Fruit fly (Drosophila melanogaster): ENCODE data around the gene CG7453.

The CG7453 gene

DNA sequence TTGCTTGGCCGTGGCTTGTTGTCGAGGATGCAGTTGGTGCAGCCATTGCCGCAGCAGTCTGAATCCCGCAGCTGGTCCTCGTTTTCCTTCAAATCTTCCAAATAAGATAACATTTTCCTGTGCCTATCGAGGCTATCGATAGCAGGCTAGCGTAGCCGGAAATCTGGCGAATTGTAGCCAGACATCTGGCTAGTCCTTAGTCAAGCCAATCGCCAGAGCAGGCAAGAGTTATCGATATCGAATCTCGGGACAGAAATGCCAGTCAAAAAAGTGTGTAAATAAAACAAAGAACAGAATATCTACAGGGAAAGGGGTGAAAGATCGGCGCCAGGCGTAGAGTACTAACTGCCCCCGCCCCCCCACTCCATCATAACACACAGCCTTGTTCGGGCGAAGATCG is 13.4 kb downstream of the CG7453 start, which contains the start of the genes CG7914 and CG14194 (continued):
- no peak for TF ChIP-seq CG6689 (GFP tag; IDR thresholded peaks at IDR 0.05)
- TF ChIP-seq CG11085 (GFP tag; IDR thresholded peaks at IDR 0.05) = no peak
- TF ChIP-seq CG13287 (GFP tag; IDR thresholded peaks at IDR 0.05; ENCODE audit: partially characterized antibody) = peak; percentile 81
- no peak for TF ChIP-seq kni (GFP tag; optimal IDR thresholded peaks at IDR 0.05)
- TF ChIP-seq CG15269 (tag; optimal IDR thresholded peaks at IDR 0.05) = no peak
- no peak for TF ChIP-seq Dek (tag; optimal IDR thresholded peaks at IDR 0.05)
- TF ChIP-seq Sry-β (GFP tag; optimal IDR thresholded peaks at IDR 0.05) = peak; percentile 92
- TF ChIP-seq Hsf (GFP tag; optimal IDR thresholded peaks at IDR 0.05) = no peak
- no peak for TF ChIP-seq Rx (GFP tag; IDR thresholded peaks at IDR 0.05)
- no peak for TF ChIP-seq NC2α (GFP tag; optimal IDR thresholded peaks at IDR 0.05)
- TF ChIP-seq Fer1 (GFP tag; optimal IDR thresholded peaks at IDR 0.05) = no peak
- TF ChIP-seq CG15073 (GFP tag; optimal IDR thresholded peaks at IDR 0.05) = no peak
- no peak for TF ChIP-seq NK7.1 (GFP tag; optimal IDR thresholded peaks at IDR 0.05)
- TF ChIP-seq CG8765 (GFP tag; IDR thresholded peaks at IDR 0.05) = no peak
- no peak for TF ChIP-seq her (GFP tag; optimal IDR thresholded peaks at IDR 0.05)
- peak; percentile 17 for TF ChIP-seq CG30020 (tag; optimal IDR thresholded peaks at IDR 0.05)
- TF ChIP-seq unc-4 (GFP tag; IDR thresholded peaks at IDR 0.05; ENCODE audit: partially characterized antibody) = peak; percentile 70
- peak; percentile 24 for TF ChIP-seq gfzf (GFP tag; optimal IDR thresholded peaks at IDR 0.05)
- no peak for TF ChIP-seq CG12942 (GFP tag; optimal IDR thresholded peaks at IDR 0.05)
- no peak for TF ChIP-seq CG12236 (GFP tag; optimal IDR thresholded peaks at IDR 0.05)
- TF ChIP-seq crol (GFP tag; IDR thresholded peaks at IDR 0.05) = no peak
- no peak for TF ChIP-seq CG1233 (GFP tag; optimal IDR thresholded peaks at IDR 0.05)
- no peak for TF ChIP-seq Six4 (GFP tag; optimal IDR thresholded peaks at IDR 0.05)
- no peak for TF ChIP-seq CG14965 (GFP tag; optimal IDR thresholded peaks at IDR 0.05; ENCODE audit: borderline replicate concordance)
- peak; percentile 69 for TF ChIP-seq pzg (GFP tag; optimal IDR thresholded peaks at IDR 0.05)
- TF ChIP-seq toy (GFP tag; IDR thresholded peaks at IDR 0.05) = no peak
- TF ChIP-seq gsb-n (tag; optimal IDR thresholded peaks at IDR 0.05) = no peak
- TF ChIP-seq D (optimal IDR thresholded peaks at IDR 0.05) = no peak
- no peak for TF ChIP-seq D (GFP tag; optimal IDR thresholded peaks at IDR 0.05)
- TF ChIP-seq sob (GFP tag; IDR thresholded peaks at IDR 0.05) = 0 out of 2 replicates have a peak, but pooled peaks have one; percentile 32
- no peak for TF ChIP-seq wek (GFP tag; optimal IDR thresholded peaks at IDR 0.05)
- no peak for TF ChIP-seq dan (GFP tag; IDR thresholded peaks at IDR 0.05)
- TF ChIP-seq dmrt99B (tag; optimal IDR thresholded peaks at IDR 0.05) = no peak
- TF ChIP-seq HLH4C (GFP tag; IDR thresholded peaks at IDR 0.05; ENCODE audit: partially characterized antibody) = peak; percentile 96
- peak; percentile 91 for TF ChIP-seq CG6791 (GFP tag; IDR thresholded peaks at IDR 0.05; ENCODE audit: partially characterized antibody)
- no peak for TF ChIP-seq CG8290 (GFP tag; optimal IDR thresholded peaks at IDR 0.05)
- no peak for TF ChIP-seq CG8290 (tag; optimal IDR thresholded peaks at IDR 0.05)
- TF ChIP-seq gem (tag; optimal IDR thresholded peaks at IDR 0.05) = no peak
- no peak for TF ChIP-seq disco-r (GFP tag; optimal IDR thresholded peaks at IDR 0.05)
- TF ChIP-seq CG30431 (GFP tag; optimal IDR thresholded peaks at IDR 0.05) = no peak
- no peak for TF ChIP-seq Dip3 (GFP tag; optimal IDR thresholded peaks at IDR 0.05)
- no peak for TF ChIP-seq CG12391 (tag; optimal IDR thresholded peaks at IDR 0.05)
- TF ChIP-seq CG13894 (tag; optimal IDR thresholded peaks at IDR 0.05) = no peak
- no peak for TF ChIP-seq CG5180 (GFP tag; optimal IDR thresholded peaks at IDR 0.05)
- TF ChIP-seq Ssrp (tag; optimal IDR thresholded peaks at IDR 0.05) = no peak
- TF ChIP-seq ash1 (GFP tag; optimal IDR thresholded peaks at IDR 0.05) = no peak
- peak; percentile 80 for TF ChIP-seq mld (GFP tag; IDR thresholded peaks at IDR 0.05; ENCODE audit: partially characterized antibody)
- TF ChIP-seq CG9797 (GFP tag; optimal IDR thresholded peaks at IDR 0.05) = peak; percentile 15
- TF ChIP-seq btn (GFP tag; optimal IDR thresholded peaks at IDR 0.05) = no peak
- TF ChIP-seq HmgD (GFP tag; optimal IDR thresholded peaks at IDR 0.05) = peak; percentile 29
- no peak for TF ChIP-seq CG33557 (GFP tag; optimal IDR thresholded peaks at IDR 0.05)
- TF ChIP-seq kah (GFP tag; optimal IDR thresholded peaks at IDR 0.05) = no peak
